Worm (Caenorhabditis elegans): ENCODE measurements around the gene srsx-17.

Gene srsx-17

DNA sequence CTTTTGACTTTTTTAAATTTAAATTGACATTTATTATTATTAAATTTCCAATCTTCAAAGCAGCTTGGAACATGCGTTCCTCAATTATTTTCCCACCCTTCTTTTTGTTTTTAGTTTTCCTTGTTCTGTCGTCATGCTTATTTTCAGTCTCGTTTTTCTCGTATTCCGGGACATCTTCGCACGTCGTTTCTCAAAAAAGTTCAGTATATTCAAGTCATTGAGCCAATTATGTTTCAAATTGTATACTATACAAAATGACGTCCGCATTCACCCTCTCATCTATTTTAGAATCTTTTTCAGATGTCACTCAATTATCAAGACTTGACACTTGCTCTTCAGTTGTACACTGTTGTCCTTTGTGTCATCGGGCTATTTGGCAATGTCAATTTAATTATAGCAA is at the start of gene srsx-17:
Gene srsx-17 (plus strand): TSS at position 301 of the 400 bp plus-strand sequence.
- TF ChIP-seq elt-3 (tag; optimal IDR thresholded peaks at IDR 0.05) (no peak), nhr-28 (tag; optimal IDR thresholded peaks at IDR 0.05) (no peak), ceh-83 (GFP tag; optimal IDR thresholded peaks at IDR 0.05) (no peak), unc-39 (tag; optimal IDR thresholded peaks at IDR 0.05) (no peak)

DNA sequence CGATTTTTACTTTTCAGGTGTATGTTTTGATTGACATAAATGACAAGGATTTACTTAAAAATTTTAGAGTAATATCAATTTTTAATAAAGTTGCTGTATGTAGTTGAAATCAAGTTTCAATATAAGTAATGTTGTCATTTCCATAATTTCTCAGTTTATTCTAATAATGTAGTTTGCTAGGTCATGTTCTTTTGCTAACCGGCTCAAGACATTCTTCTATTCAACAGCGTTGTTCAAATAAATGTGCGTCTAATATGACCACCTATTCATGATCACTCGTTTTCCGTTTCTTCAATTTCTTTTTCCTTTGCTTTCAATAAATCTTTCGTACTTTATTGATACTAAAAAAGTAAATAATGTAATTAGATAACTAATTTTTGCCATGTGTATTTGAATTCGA is 47.4 kb upstream of the srsx-17 start, which contains the start of gene C02G6.3:
Gene C02G6.3 (plus strand): TSS at position 301 of the 400 bp plus-strand sequence.
- TF ChIP-seq unc-120 (tag; optimal IDR thresholded peaks at IDR 0.05; ENCODE audit: poor library complexity, severe bottlenecking) (no peak), elt-1 (tag; optimal IDR thresholded peaks at IDR 0.05; ENCODE audit: borderline replicate concordance, insufficient read depth) (no peak), nhr-237 (tag; optimal IDR thresholded peaks at IDR 0.05) (no peak)

DNA sequence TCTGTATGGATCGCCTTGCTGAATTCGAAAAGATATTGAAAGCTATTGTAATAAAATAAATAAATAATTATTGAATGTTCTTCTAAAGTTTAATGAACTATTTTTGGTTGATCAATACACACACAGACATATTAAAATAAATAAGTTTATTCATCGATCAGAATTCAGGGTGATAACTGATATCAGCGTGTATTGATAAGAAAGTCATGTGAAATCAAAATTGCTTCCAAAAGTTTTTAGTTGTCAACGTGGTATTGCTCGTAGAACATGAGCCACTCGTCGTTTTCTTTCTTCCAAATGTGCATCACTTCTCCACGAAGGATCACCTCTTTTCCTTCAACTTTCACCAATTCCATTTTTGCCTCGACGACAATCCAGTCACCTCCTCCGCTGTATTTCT is 45.0 kb upstream of the srsx-17 start:
- no peak for TF ChIP-seq zip-8 (tag; optimal IDR thresholded peaks at IDR 0.05)
- TF ChIP-seq blmp-1 (tag; optimal IDR thresholded peaks at IDR 0.05): no peak
- no peak for TF ChIP-seq elt-1 (tag; optimal IDR thresholded peaks at IDR 0.05; ENCODE audit: borderline replicate concordance, insufficient read depth)
- TF ChIP-seq nhr-12 (tag; optimal IDR thresholded peaks at IDR 0.05): no peak
- TF ChIP-seq snpc-4 (tag; optimal IDR thresholded peaks at IDR 0.05): no peak
- no peak for TF ChIP-seq sptf-1 (tag; optimal IDR thresholded peaks at IDR 0.05)
- TF ChIP-seq cnd-1 (tag; optimal IDR thresholded peaks at IDR 0.05): no peak
- TF ChIP-seq ztf-11 (tag; optimal IDR thresholded peaks at IDR 0.05): no peak
- no peak for TF ChIP-seq nhr-2 (tag; optimal IDR thresholded peaks at IDR 0.05)

DNA sequence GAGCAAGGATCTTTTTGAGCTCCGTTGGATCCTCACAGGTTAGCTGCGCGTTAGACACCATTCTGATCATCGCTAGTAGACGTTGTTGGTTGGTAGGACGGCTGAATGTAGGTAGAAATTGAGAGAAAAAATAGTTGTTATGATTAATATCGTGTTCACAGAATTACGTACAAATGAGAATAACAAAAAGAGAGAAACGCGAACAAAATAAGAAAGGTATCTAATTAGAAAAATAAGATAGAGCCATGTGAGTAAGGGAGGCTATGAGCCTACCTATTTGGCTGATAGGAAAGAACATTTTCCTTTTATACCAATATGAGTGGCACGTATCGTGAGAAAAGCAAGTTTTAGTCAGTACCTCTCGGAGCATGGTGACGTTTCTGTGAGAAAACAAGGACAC is 43.7 kb upstream of the srsx-17 start, which contains the start of gene C04E6.8:
Gene C04E6.8 (minus strand): TSS at position 101 of the 400 bp plus-strand sequence.
- TF ChIP-seq cnd-1 (tag; optimal IDR thresholded peaks at IDR 0.05) (no peak), nhr-12 (tag; optimal IDR thresholded peaks at IDR 0.05) (no peak), drap-1 (GFP tag; optimal IDR thresholded peaks at IDR 0.05) (no peak), ces-1 (GFP tag; optimal IDR thresholded peaks at IDR 0.05) (no peak), ztf-11 (tag; optimal IDR thresholded peaks at IDR 0.05) (no peak), sem-2 (GFP tag; optimal IDR thresholded peaks at IDR 0.05) (no peak), zip-8 (tag; optimal IDR thresholded peaks at IDR 0.05) (no peak), unc-39 (tag; optimal IDR thresholded peaks at IDR 0.05) (no peak), nhr-237 (tag; optimal IDR thresholded peaks at IDR 0.05) (no peak), mep-1 (tag; optimal IDR thresholded peaks at IDR 0.05) (no peak), pha-4 (tag; optimal IDR thresholded peaks at IDR 0.05) (no peak), M03D4.4 (tag; optimal IDR thresholded peaks at IDR 0.05) (no peak), blmp-1 (tag; optimal IDR thresholded peaks at IDR 0.05) (no peak), mab-5 (tag; optimal IDR thresholded peaks at IDR 0.05) (no peak), elt-1 (tag; optimal IDR thresholded peaks at IDR 0.05; ENCODE audit: borderline replicate concordance, insufficient read depth) (no peak), nhr-2 (tag; optimal IDR thresholded peaks at IDR 0.05) (no peak), unc-120 (tag; optimal IDR thresholded peaks at IDR 0.05; ENCODE audit: poor library complexity, severe bottlenecking) (no peak)

DNA sequence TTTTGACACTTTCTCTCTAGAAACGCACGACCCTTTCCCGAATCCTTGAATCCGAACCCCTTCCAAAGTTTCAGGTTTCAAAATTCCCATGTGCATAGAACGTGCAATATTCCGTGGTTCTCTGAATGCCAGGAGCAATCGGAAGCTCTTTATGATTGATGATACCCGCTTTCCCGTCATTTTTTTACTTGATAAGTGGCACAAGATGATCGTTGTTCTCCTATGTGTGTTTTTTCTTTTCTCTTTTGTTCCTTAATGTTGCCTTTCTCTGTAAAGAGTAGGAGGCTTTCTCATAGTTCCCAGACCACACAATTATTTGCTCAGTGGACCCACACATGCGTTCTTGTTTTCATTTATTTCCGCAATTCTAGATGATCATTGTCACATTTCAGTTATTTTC is 38.6 kb upstream of the srsx-17 start:
- TF ChIP-seq M03D4.4 (tag; optimal IDR thresholded peaks at IDR 0.05): no peak
- TF ChIP-seq drap-1 (GFP tag; optimal IDR thresholded peaks at IDR 0.05): no peak
- TF ChIP-seq sptf-1 (tag; optimal IDR thresholded peaks at IDR 0.05): no peak
- TF ChIP-seq ceh-43 (GFP tag; optimal IDR thresholded peaks at IDR 0.05): no peak
- TF ChIP-seq ztf-11 (tag; optimal IDR thresholded peaks at IDR 0.05): no peak
- no peak for TF ChIP-seq mab-5 (tag; optimal IDR thresholded peaks at IDR 0.05)
- TF ChIP-seq unc-39 (tag; optimal IDR thresholded peaks at IDR 0.05): no peak
- TF ChIP-seq pha-4 (tag; optimal IDR thresholded peaks at IDR 0.05): no peak
- no peak for TF ChIP-seq cnd-1 (tag; optimal IDR thresholded peaks at IDR 0.05)
- TF ChIP-seq flh-1 (GFP tag; optimal IDR thresholded peaks at IDR 0.05): no peak
- TF ChIP-seq zip-8 (tag; optimal IDR thresholded peaks at IDR 0.05): no peak
- no peak for TF ChIP-seq ceh-83 (GFP tag; optimal IDR thresholded peaks at IDR 0.05)
- TF ChIP-seq sem-2 (GFP tag; optimal IDR thresholded peaks at IDR 0.05): no peak
- no peak for TF ChIP-seq nhr-2 (tag; optimal IDR thresholded peaks at IDR 0.05)

DNA sequence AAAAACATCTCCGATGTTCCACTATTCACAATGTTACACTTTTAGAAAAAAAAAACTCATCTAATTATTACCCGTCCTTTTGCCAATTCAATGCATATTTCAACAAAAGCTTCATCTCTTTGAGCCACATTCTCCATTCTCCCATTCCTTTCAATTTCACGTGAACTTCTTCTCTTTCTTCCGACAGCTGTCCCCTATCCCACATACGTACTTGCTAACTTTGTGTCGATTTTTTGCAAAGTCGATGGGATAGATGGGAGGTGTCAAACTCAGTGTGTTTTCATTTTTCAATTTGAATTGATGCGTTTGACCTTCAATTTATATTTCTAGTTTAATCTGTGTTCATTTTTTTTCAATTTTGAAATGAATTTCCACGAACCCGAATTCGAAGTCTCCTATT is 36.2 kb upstream of the srsx-17 start:
- TF ChIP-seq hlh-1 (tag; optimal IDR thresholded peaks at IDR 0.05): peak; percentile 32
- no peak for TF ChIP-seq nhr-12 (tag; optimal IDR thresholded peaks at IDR 0.05)

DNA sequence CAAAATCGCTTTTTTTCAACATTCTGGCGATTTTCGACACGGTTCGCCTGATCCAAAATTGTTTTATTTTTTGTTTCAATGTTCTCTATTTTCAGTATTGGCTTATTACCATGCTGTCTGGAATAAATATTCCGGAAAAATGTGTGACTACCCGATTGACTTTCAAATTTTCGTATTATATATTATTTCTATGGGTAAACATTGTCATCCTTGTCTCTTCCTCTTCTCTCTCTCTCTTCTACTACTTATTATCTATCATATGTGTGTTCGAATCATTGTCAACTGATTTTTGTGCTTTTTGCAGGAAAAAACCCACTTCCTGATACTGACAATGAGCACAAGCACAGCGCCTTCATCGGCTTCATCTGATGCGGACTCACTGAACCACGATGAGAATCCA is 34.4 kb upstream of the srsx-17 start, which contains the start of gene C04E6.7:
Gene C04E6.7 (plus strand): TSS at position 301 of the 400 bp plus-strand sequence.
- TF ChIP-seq mep-1 (tag; optimal IDR thresholded peaks at IDR 0.05) (no peak), elt-3 (tag; optimal IDR thresholded peaks at IDR 0.05) (no peak), drap-1 (GFP tag; optimal IDR thresholded peaks at IDR 0.05) (no peak), mab-5 (tag; optimal IDR thresholded peaks at IDR 0.05) (no peak), nhr-2 (tag; optimal IDR thresholded peaks at IDR 0.05) (no peak), pha-4 (tag; optimal IDR thresholded peaks at IDR 0.05) (no peak)
